Worm (Caenorhabditis elegans): ENCODE measurements around the gene dhs-28.
A peak's percentile ranks its signal among the peaks of the same experiment; 100 is the strongest.

dhs-28 gene

DNA sequence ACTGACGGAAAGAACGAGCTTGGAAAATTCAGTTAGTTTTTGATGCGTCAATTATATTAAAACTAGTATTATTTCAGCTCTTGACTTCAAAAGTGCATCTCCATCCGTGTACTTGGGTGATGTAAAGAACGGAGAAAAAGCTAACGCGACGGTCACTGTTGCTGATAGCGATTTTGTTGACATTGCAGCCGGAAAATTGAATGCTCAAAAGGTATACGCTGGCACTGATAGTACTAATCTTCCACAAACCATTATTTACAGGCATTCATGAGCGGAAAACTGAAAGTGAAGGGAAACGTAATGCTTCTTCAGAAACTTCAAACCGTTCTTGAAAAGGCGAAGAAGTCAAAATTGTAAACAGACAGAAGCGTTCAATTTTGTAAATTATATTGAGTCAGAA lies 1.4 kb downstream of the dhs-28 start:
- no peak for TF ChIP-seq ref-1 (GFP tag; conservative IDR thresholded peaks at IDR 0.05)
- no peak for TF ChIP-seq T22C8.4 (GFP tag; IDR thresholded peaks at IDR 0.05)
- no peak for TF ChIP-seq med-1 (GFP tag; optimal IDR thresholded peaks at IDR 0.05; ENCODE audit: insufficient read depth)
- no peak for TF ChIP-seq ztf-23 (GFP tag; IDR thresholded peaks at IDR 0.05)
- no peak for TF ChIP-seq ztf-29 (GFP tag; IDR thresholded peaks at IDR 0.05)
- no peak for TF ChIP-seq flt-1 (GFP tag; IDR thresholded peaks at IDR 0.05)
- TF ChIP-seq klf-2 (GFP tag; conservative IDR thresholded peaks at IDR 0.05), result no peak
- no peak for TF ChIP-seq cog-1 (tag; optimal IDR thresholded peaks at IDR 0.05)

DNA sequence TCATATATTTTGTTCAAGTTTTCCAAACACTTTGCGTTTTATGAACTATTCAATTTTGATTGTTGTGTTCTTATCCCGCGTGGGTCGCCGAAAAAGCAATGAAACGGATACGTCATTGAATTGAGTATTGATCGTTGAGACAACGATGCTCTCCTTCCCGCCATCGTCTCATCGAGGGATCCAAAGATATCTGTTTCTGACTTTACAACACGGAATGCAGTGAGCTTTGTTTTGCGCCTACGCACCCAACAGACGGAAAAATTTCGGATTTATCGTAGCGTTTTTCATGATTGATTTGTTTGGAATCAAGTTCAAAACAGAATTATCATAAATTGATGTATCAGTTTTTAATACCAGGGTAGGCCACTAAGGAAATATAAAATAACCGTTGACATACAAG lies 4.3 kb downstream of the dhs-28 start:
- TF ChIP-seq T22C8.4 (GFP tag; IDR thresholded peaks at IDR 0.05), result no peak
- TF ChIP-seq med-1 (GFP tag; optimal IDR thresholded peaks at IDR 0.05; ENCODE audit: insufficient read depth), result no peak

DNA sequence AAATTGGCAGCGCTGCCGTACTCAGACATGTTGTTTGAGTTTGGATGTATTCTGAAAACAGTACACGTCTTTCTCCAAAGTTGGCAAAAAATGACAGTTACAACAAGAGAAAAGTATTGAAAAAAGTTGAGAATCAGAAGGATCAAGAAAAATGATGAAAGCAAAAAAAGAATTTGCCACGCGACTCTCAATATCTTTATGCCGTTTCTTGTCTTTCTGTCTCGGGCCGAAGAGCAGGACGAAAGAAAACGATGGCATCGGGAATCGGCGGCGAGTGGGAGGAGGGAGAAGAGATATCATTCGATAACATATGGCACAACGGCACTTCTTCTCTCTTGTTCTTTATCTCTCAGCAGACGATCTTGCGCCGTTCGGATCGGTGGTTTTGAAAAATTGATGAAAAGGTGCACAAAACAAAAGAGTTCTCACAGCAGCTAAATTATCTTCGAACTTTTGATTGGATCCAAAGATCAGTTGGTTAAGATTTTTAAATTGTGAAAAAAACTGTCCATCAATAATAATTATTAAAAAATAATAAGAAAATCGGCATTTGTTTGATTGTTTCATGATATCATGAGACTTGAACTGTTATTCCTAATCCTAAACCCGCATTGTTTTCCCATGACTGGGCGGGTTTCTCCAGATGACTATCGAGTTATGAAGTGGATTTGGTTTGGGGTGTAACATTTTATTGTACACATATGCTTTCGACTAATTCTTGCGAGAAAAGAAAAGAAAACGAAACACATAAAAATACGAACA lies 5.2 kb downstream of the dhs-28 start, which contains the start of gene gei-15:
Gene gei-15 (minus strand): TSS at position 51 of the 762 bp plus-strand sequence.
- TF ChIP-seq ztf-23 (GFP tag; IDR thresholded peaks at IDR 0.05), result no peak
- no peak for TF ChIP-seq T22C8.4 (GFP tag; IDR thresholded peaks at IDR 0.05)
- TF ChIP-seq flt-1 (GFP tag; IDR thresholded peaks at IDR 0.05), result no peak
- no peak for TF ChIP-seq tab-1 (GFP tag; IDR thresholded peaks at IDR 0.05)
- no peak for TF ChIP-seq med-1 (GFP tag; optimal IDR thresholded peaks at IDR 0.05; ENCODE audit: insufficient read depth)
- no peak for TF ChIP-seq klf-2 (GFP tag; conservative IDR thresholded peaks at IDR 0.05)
- no peak for TF ChIP-seq ref-1 (GFP tag; conservative IDR thresholded peaks at IDR 0.05)
- TF ChIP-seq ztf-29 (GFP tag; IDR thresholded peaks at IDR 0.05), result no peak
- TF ChIP-seq cog-1 (tag; optimal IDR thresholded peaks at IDR 0.05), result no peak

DNA sequence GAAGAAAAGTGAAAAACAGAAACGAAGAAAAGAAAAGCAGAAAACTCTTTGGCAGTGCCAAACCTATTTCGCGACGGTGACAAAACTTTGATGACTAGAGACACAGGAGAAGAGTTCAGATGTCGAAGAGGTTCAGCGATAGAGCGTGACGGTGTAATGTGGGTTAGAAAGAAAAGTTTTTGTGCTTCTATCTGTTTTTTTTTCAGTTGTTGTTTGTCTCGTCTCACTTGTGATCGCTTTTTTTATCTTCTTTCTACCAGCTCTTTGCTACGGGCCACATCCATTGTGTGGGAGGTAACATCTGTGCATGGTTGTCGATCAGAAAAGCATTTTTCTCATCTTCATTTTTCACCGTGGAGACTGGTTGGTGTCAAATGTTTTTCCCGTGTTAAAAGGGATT lies 7.6 kb downstream of the dhs-28 start, which contains the start of gene F41B4.1:
Gene F41B4.1 (minus strand): TSS at position 23 of the 400 bp plus-strand sequence.
- TF ChIP-seq flt-1 (GFP tag; IDR thresholded peaks at IDR 0.05), result no peak
- no peak for TF ChIP-seq cog-1 (tag; optimal IDR thresholded peaks at IDR 0.05)
- TF ChIP-seq ztf-29 (GFP tag; IDR thresholded peaks at IDR 0.05), result no peak
- no peak for TF ChIP-seq klf-2 (GFP tag; conservative IDR thresholded peaks at IDR 0.05)
- TF ChIP-seq tab-1 (GFP tag; IDR thresholded peaks at IDR 0.05), result no peak
- TF ChIP-seq T22C8.4 (GFP tag; IDR thresholded peaks at IDR 0.05), result no peak
- TF ChIP-seq ztf-23 (GFP tag; IDR thresholded peaks at IDR 0.05), result no peak
- TF ChIP-seq med-1 (GFP tag; optimal IDR thresholded peaks at IDR 0.05; ENCODE audit: insufficient read depth), result no peak
- TF ChIP-seq ref-1 (GFP tag; conservative IDR thresholded peaks at IDR 0.05), result no peak

DNA sequence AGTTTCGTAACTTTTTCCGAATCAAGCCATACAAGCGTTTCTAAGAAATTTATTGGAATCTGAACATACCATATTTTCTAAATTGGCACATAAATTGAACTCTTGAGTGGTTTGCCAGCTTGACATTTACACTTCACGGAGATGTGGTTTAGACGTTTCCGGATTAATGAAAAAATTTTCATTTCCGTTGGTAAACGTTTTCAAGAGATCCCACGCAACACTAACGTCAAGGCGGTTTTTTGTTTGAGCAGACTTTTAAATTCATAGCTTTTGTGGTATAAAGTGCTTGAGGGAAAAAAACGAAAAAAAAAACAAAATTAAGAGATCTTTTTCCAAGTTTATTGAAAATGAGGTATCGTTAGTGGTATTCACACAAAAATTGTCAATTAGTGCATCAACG lies 16.9 kb downstream of the dhs-28 start, which contains the start of gene F41B4.2:
Gene F41B4.2 (minus strand): TSS at position 101 of the 400 bp plus-strand sequence.
- no peak for TF ChIP-seq med-1 (GFP tag; optimal IDR thresholded peaks at IDR 0.05; ENCODE audit: insufficient read depth)
- no peak for TF ChIP-seq ref-1 (GFP tag; conservative IDR thresholded peaks at IDR 0.05)
- no peak for TF ChIP-seq ztf-23 (GFP tag; IDR thresholded peaks at IDR 0.05)
- no peak for TF ChIP-seq klf-2 (GFP tag; conservative IDR thresholded peaks at IDR 0.05)
- no peak for TF ChIP-seq T22C8.4 (GFP tag; IDR thresholded peaks at IDR 0.05)
- no peak for TF ChIP-seq ztf-29 (GFP tag; IDR thresholded peaks at IDR 0.05)
- no peak for TF ChIP-seq cog-1 (tag; optimal IDR thresholded peaks at IDR 0.05)
- TF ChIP-seq flt-1 (GFP tag; IDR thresholded peaks at IDR 0.05), result no peak
- TF ChIP-seq tab-1 (GFP tag; IDR thresholded peaks at IDR 0.05), result no peak

DNA sequence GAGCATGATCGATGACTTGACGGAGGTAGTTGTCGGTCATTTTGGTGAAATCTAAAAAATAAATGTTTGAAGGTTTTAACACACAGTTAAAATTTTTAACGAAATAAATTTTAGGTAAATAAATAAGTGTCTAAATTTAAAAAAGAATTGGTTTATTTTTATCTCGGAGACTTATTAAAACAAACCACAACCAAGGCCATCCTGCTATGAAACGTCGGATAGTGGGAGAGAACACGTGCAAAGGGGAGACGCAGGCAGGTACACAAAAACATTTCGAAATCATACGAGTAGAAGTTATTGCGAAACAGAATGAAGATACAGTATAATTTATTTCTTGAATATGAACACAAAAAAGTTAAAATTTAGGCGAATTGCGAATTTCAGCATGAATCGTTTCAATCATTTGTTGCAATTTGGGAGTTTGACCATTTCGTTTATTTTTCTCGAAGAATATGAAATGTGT lies 17.9 kb downstream of the dhs-28 start, which contains the start of gene F41B4.3:
Gene F41B4.3 (minus strand): TSS at position 51 of the 463 bp plus-strand sequence.
- TF ChIP-seq flt-1 (GFP tag; IDR thresholded peaks at IDR 0.05) (no peak), cog-1 (tag; optimal IDR thresholded peaks at IDR 0.05) (no peak), ztf-29 (GFP tag; IDR thresholded peaks at IDR 0.05) (no peak), T22C8.4 (GFP tag; IDR thresholded peaks at IDR 0.05) (no peak), med-1 (GFP tag; optimal IDR thresholded peaks at IDR 0.05; ENCODE audit: insufficient read depth) (no peak), tab-1 (GFP tag; IDR thresholded peaks at IDR 0.05) (no peak), klf-2 (GFP tag; conservative IDR thresholded peaks at IDR 0.05) (no peak), ztf-23 (GFP tag; IDR thresholded peaks at IDR 0.05) (no peak), ref-1 (GFP tag; conservative IDR thresholded peaks at IDR 0.05) (no peak)

DNA sequence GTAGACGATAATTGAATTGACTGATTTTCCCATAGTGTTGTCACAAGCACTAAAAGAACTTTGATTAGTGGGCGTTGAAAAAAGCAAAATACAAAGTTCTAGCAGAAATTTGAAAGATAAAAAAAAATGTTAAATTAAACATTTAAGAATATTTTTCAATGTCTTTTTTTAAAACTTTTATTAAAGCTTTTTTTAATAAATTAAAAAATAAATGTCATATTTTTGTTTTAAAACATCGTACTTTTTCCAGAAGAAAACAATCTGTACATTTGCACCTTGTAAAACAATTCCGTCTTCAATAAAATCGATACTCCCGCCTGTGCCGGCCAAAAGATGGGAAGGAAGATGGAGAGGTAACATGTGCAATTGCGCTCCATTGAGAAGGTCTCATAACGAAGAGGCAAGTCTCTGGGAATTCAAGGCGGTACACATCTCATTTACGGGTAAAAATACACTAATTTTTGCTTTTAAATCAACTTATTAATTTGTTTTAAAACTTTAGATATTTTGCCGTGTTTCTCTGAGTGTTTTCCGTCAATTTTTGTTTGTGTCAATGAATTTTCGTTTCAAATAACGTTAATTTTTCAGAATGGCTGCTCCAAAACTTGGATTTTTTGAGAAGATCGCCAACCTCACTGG lies 22.6 kb downstream of the dhs-28 start, which contains the start of the genes glr-6 and asg-2:
Gene glr-6 (minus strand): TSS at position 51 of the 639 bp plus-strand sequence.
Gene asg-2 (plus strand): TSS at position 589 of the 639 bp plus-strand sequence.
- TF ChIP-seq ztf-29 (GFP tag; IDR thresholded peaks at IDR 0.05) (no peak), cog-1 (tag; optimal IDR thresholded peaks at IDR 0.05) (peak; percentile 47), med-1 (GFP tag; optimal IDR thresholded peaks at IDR 0.05; ENCODE audit: insufficient read depth) (no peak), T22C8.4 (GFP tag; IDR thresholded peaks at IDR 0.05) (peak; percentile 87), flt-1 (GFP tag; IDR thresholded peaks at IDR 0.05) (0 out of 2 replicates have a peak, but pooled peaks have one; percentile 53), tab-1 (GFP tag; IDR thresholded peaks at IDR 0.05) (no peak), ztf-23 (GFP tag; IDR thresholded peaks at IDR 0.05) (no peak), ref-1 (GFP tag; conservative IDR thresholded peaks at IDR 0.05) (no peak)

DNA sequence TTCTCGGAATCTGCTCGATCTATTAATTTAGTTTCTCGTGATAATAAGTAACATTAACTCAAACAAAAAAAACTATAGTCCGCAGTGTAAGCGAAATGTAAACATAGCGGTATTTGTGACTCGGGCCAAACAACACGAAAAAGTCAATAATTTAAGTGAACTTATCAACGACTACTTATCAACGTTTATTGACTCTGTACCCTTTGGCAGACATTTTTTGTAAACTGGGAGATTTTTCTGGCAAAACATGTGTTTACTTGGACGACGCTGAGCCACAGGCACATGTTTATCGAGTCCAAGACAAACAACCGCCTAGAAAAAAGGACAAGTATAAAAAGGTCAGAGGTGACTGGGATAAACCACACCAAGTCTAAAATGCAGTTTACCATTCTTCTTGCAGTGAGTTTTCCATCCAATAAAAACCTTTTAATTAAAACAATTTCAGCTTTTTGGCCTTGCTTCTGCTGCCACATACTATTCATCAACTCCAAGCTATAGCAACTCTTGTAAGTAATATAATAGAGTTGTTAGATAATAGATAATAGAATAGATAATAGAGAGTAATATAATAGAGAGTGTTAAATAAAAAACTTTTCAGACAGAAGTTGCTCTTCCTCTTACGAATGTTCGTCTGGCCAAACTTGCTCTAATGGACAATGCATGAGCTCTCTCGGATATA lies 26.3 kb downstream of the dhs-28 start, which contains the start of gene C53B7.3:
Gene C53B7.3 (plus strand): TSS at position 362 of the 679 bp plus-strand sequence.
- TF ChIP-seq ref-1 (GFP tag; conservative IDR thresholded peaks at IDR 0.05) (no peak), ztf-29 (GFP tag; IDR thresholded peaks at IDR 0.05) (no peak), T22C8.4 (GFP tag; IDR thresholded peaks at IDR 0.05) (no peak), med-1 (GFP tag; optimal IDR thresholded peaks at IDR 0.05; ENCODE audit: insufficient read depth) (no peak), flt-1 (GFP tag; IDR thresholded peaks at IDR 0.05) (no peak), klf-2 (GFP tag; conservative IDR thresholded peaks at IDR 0.05) (no peak), cog-1 (tag; optimal IDR thresholded peaks at IDR 0.05) (no peak), ztf-23 (GFP tag; IDR thresholded peaks at IDR 0.05) (no peak), tab-1 (GFP tag; IDR thresholded peaks at IDR 0.05) (no peak)
